Fruit fly (Drosophila melanogaster): Measurements from ENCODE around the gene CG33783.

CG33783 gene

dm6 chr3R:10042664-10043372 lies 23.8 kb upstream of the CG33783 start, which contains the start of the genes Mical and CG3909 (continued):
- no peak for TF ChIP-seq zf30C (GFP tag; optimal IDR thresholded peaks at IDR 0.05)
- TF ChIP-seq tna (GFP tag; IDR thresholded peaks at IDR 0.05; ENCODE audit: partially characterized antibody) = peak; percentile 66
- TF ChIP-seq ham (GFP tag; IDR thresholded peaks at IDR 0.05) = peak; percentile 46; the same call in 1 of the 2 replicates
- TF ChIP-seq MTF-1 (GFP tag; optimal IDR thresholded peaks at IDR 0.05; ENCODE audit: borderline replicate concordance) = peak; percentile 84
- 0 out of 3 replicates have a peak, but pooled peaks have one; percentile 7 for TF ChIP-seq Optix (GFP tag; IDR thresholded peaks at IDR 0.05)
- no peak for TF ChIP-seq sqz (GFP tag; optimal IDR thresholded peaks at IDR 0.05)
- peak; percentile 91 for TF ChIP-seq CG18262 (tag; optimal IDR thresholded peaks at IDR 0.05)
- TF ChIP-seq CG14965 (GFP tag; optimal IDR thresholded peaks at IDR 0.05; ENCODE audit: borderline replicate concordance) = no peak
- peak; percentile 83; the same call in 1 of the 2 replicates for TF ChIP-seq cas (GFP tag; IDR thresholded peaks at IDR 0.05)
- TF ChIP-seq lola (GFP tag; optimal IDR thresholded peaks at IDR 0.05) = peak in 1 of 3 experiments; percentile 84
- TF ChIP-seq CG7928 (GFP tag; optimal IDR thresholded peaks at IDR 0.05) = no peak
- TF ChIP-seq CG14667 (GFP tag; IDR thresholded peaks at IDR 0.05) = peak; percentile 89
- TF ChIP-seq CG7357 (GFP tag; IDR thresholded peaks at IDR 0.05) = peak; percentile 62; the same call in 2 of the 3 replicates
- peak; percentile 43 for TF ChIP-seq tx (GFP tag; optimal IDR thresholded peaks at IDR 0.05)
- TF ChIP-seq Sin3A (optimal IDR thresholded peaks at IDR 0.05) = no peak
- TF ChIP-seq pnt (GFP tag; optimal IDR thresholded peaks at IDR 0.05) = peak; percentile 40
- no peak for TF ChIP-seq Hey (tag; optimal IDR thresholded peaks at IDR 0.05)
- peak; percentile 69; the same call in 2 of the 3 replicates for TF ChIP-seq CG11093 (GFP tag; IDR thresholded peaks at IDR 0.05)
- TF ChIP-seq Awh (GFP tag; IDR thresholded peaks at IDR 0.05) = peak; percentile 81
- no peak for TF ChIP-seq sim (GFP tag; IDR thresholded peaks at IDR 0.05)
- peak; percentile 70 for TF ChIP-seq twi (tag; optimal IDR thresholded peaks at IDR 0.05)
- TF ChIP-seq YL-1 (GFP tag; optimal IDR thresholded peaks at IDR 0.05) = peak; percentile 53
- TF ChIP-seq CG13296 (GFP tag; optimal IDR thresholded peaks at IDR 0.05) = peak; percentile 88
- TF ChIP-seq jing (GFP tag; optimal IDR thresholded peaks at IDR 0.05) = no peak
- peak; percentile 92 for TF ChIP-seq CG2678 (tag; optimal IDR thresholded peaks at IDR 0.05)
- TF ChIP-seq Atf-2 (GFP tag; optimal IDR thresholded peaks at IDR 0.05) = peak; percentile 22
- peak; percentile 80 for TF ChIP-seq sisA (GFP tag; IDR thresholded peaks at IDR 0.05)
- TF ChIP-seq CG12071 (GFP tag; optimal IDR thresholded peaks at IDR 0.05) = no peak
- peak; percentile 47 for TF ChIP-seq corto (GFP tag; optimal IDR thresholded peaks at IDR 0.05)
- TF ChIP-seq CG33213 (GFP tag; optimal IDR thresholded peaks at IDR 0.05) = peak; percentile 22
- peak; percentile 81 for TF ChIP-seq CG30020 (tag; optimal IDR thresholded peaks at IDR 0.05)
- TF ChIP-seq Dbx (GFP tag; IDR thresholded peaks at IDR 0.05) = peak; percentile 93
- no peak for TF ChIP-seq Hr39 (optimal IDR thresholded peaks at IDR 0.05)
- peak; percentile 87 for TF ChIP-seq Taf1 (GFP tag; IDR thresholded peaks at IDR 0.05)
- TF ChIP-seq Mad (GFP tag; optimal IDR thresholded peaks at IDR 0.05) = peak; percentile 9
- peak; percentile 75 for TF ChIP-seq tin (GFP tag; optimal IDR thresholded peaks at IDR 0.05)
- peak; percentile 75 for TF ChIP-seq NfI (GFP tag; optimal IDR thresholded peaks at IDR 0.05)
- TF ChIP-seq CG6791 (GFP tag; IDR thresholded peaks at IDR 0.05; ENCODE audit: partially characterized antibody) = 0 out of 3 replicates have a peak, but pooled peaks have one; percentile 30
- peak; percentile 84 for TF ChIP-seq CG9215 (GFP tag; IDR thresholded peaks at IDR 0.05)
- TF ChIP-seq trh (GFP tag; optimal IDR thresholded peaks at IDR 0.05) = peak; percentile 2
- TF ChIP-seq CG32532 (GFP tag; IDR thresholded peaks at IDR 0.05) = peak; percentile 96
- peak; percentile 38; the same call in 1 of the 3 replicates for TF ChIP-seq vnd (GFP tag; IDR thresholded peaks at IDR 0.05; ENCODE audit: partially characterized antibody)
- no peak for TF ChIP-seq Doc3 (GFP tag; IDR thresholded peaks at IDR 0.05; ENCODE audit: partially characterized antibody)
- peak; percentile 42 for TF ChIP-seq ems (GFP tag; optimal IDR thresholded peaks at IDR 0.05)
- peak; percentile 85 for TF ChIP-seq PHDP (tag; optimal IDR thresholded peaks at IDR 0.05)
- peak; percentile 12; the same call in 1 of the 3 replicates for TF ChIP-seq sr (GFP tag; IDR thresholded peaks at IDR 0.05)
- no peak for TF ChIP-seq kni (GFP tag; optimal IDR thresholded peaks at IDR 0.05)
- peak; percentile 21; the same call in 1 of the 2 replicates for TF ChIP-seq hbn (GFP tag; IDR thresholded peaks at IDR 0.05; ENCODE audit: partially characterized antibody)
- peak; percentile 70 for TF ChIP-seq CG3281 (GFP tag; optimal IDR thresholded peaks at IDR 0.05)
